Worm (Caenorhabditis elegans) whole organism, L4 larva: ENCODE measurements around the gene F55G1.6.
A peak's percentile ranks its signal among the peaks of the same experiment; 100 is the strongest.

Source experiments
- D1046.2 ChIP-seq: fragments of 200-800 bp; sonication (Bioruptor generic); IDR thresholded peaks from 2 replicates; pipeline ENCODE4 v1.3.6; 2022; ENCODE audit warnings: missing genetic modification characterization, missing compliant biosample characterization
- F26F4.8 ChIP-seq: fragments of 200-800 bp; sonication (Bioruptor generic); conservative IDR thresholded peaks from 2 replicates; pipeline ENCODE4 v1.3.6; 2022; ENCODE audit warnings: missing genetic modification characterization, missing compliant biosample characterization
- F49E8.2 ChIP-seq: sonication (generic microtip); optimal IDR thresholded peaks from 2 replicates; lab custom pipeline; 2016; ENCODE audit warnings: missing compliant biosample characterization, mild to moderate bottlenecking, missing genetic modification characterization, borderline replicate concordance
- Y105C5A.15 ChIP-seq: fragments of 200-800 bp; sonication (Bioruptor generic); IDR thresholded peaks from 2 replicates; pipeline ENCODE4 v1.3.6; 2022; ENCODE audit warnings: missing genetic modification characterization, missing compliant biosample characterization
- Y48G9A.11 ChIP-seq: fragments of 200-800 bp; sonication (Bioruptor generic); IDR thresholded peaks from 2 replicates; pipeline ENCODE4 v1.3.6; 2022; ENCODE audit warnings: missing genetic modification reagents, missing genetic modification characterization, missing compliant biosample characterization
- ZK546.5 ChIP-seq, 2 experiments: sonication (generic microtip); optimal IDR thresholded peaks; 2 replicates each; lab custom pipeline; 2017; ENCODE audit warnings: missing biosample characterization in 2 of 2, missing genetic modification characterization in 2 of 2
- arid-1 ChIP-seq: fragments of 200-800 bp; sonication (Bioruptor generic); conservative IDR thresholded peaks from 2 replicates; pipeline ENCODE4 v1.3.6; 2022; ENCODE audit warnings: missing genetic modification reagents, missing genetic modification characterization, missing compliant biosample characterization
- attf-4 ChIP-seq: sonication (generic microtip); optimal IDR thresholded peaks from 3 replicates; lab custom pipeline; 2017; ENCODE audit warnings: missing biosample characterization, missing genetic modification characterization
- ceh-44 ChIP-seq: fragments of 200-800 bp; sonication (Bioruptor generic); IDR thresholded peaks from 2 replicates; pipeline ENCODE4 v1.3.6; 2022; ENCODE audit warnings: missing genetic modification reagents, missing genetic modification characterization, missing compliant biosample characterization
- ceh-82 ChIP-seq: sonication (generic microtip); optimal IDR thresholded peaks from 2 replicates; lab custom pipeline; 2017; ENCODE audit warnings: missing biosample characterization, missing genetic modification characterization
- daf-12 ChIP-seq: fragments of 150-350 bp; optimal IDR thresholded peaks from 2 replicates; lab custom pipeline; 2014; ENCODE audit warnings: missing biosample characterization, missing genetic modification reagents, missing genetic modification characterization
- daf-16 ChIP-seq, 3 experiments: sonication (generic microtip); optimal IDR thresholded peaks; 2 replicates each; lab custom pipeline; 2016 to 2017; ENCODE audit warnings: missing genetic modification characterization in 3 of 3, missing genetic modification reagents in 3 of 3, mild to moderate bottlenecking in 2 of 3, missing compliant biosample characterization in 2 of 3, missing biosample characterization in 1 of 3, moderate library complexity in 1 of 3
- dmd-8 ChIP-seq: fragments of 200-800 bp; sonication (Bioruptor generic); IDR thresholded peaks from 2 replicates; pipeline ENCODE4 v1.3.6; 2022; ENCODE audit warnings: missing genetic modification characterization, missing compliant biosample characterization
- dmd-9 ChIP-seq: fragments of 200-800 bp; sonication (Bioruptor generic); IDR thresholded peaks from 2 replicates; pipeline ENCODE4 v1.3.6; 2022; ENCODE audit warnings: missing genetic modification reagents, missing genetic modification characterization, missing compliant biosample characterization
- duxl-1 ChIP-seq: sonication (generic microtip); optimal IDR thresholded peaks from 2 replicates; lab custom pipeline; 2016; ENCODE audit warnings: mild to moderate bottlenecking, missing genetic modification characterization, moderate library complexity, missing compliant biosample characterization; ENCODE audit not compliant: poor library complexity
- fkh-10 ChIP-seq: fragments of 150-350 bp; optimal IDR thresholded peaks from 2 replicates; lab custom pipeline; 2014; ENCODE audit warnings: missing biosample characterization, missing genetic modification reagents, missing genetic modification characterization
- gei-8 ChIP-seq: fragments of 200-800 bp; sonication (Bioruptor generic); optimal IDR thresholded peaks from 2 replicates; lab custom pipeline; 2018; ENCODE audit warnings: mild to moderate bottlenecking, missing genetic modification characterization, missing compliant biosample characterization
- jun-1 ChIP-seq: fragments of 150-350 bp; optimal IDR thresholded peaks from 2 replicates; lab custom pipeline; 2014; ENCODE audit warnings: missing biosample characterization, missing genetic modification reagents, missing genetic modification characterization
- lin-13 ChIP-seq: fragments of 150-350 bp; optimal IDR thresholded peaks from 2 replicates; lab custom pipeline; 2014; ENCODE audit warnings: missing biosample characterization, missing genetic modification reagents, missing genetic modification characterization
- lin-15B ChIP-seq: fragments of 150-350 bp; sonication (generic microtip); optimal IDR thresholded peaks from 3 replicates; lab custom pipeline; 2014; ENCODE audit warnings: missing biosample characterization, missing genetic modification characterization
- lin-29 ChIP-seq: fragments of 200-800 bp; sonication (Bioruptor generic); IDR thresholded peaks from 2 replicates; pipeline ENCODE4 v1.3.6; 2022; ENCODE audit warnings: missing genetic modification reagents, missing genetic modification characterization, missing compliant biosample characterization
- lin-39 ChIP-seq: fragments of 150-350 bp; optimal IDR thresholded peaks from 2 replicates; lab custom pipeline; 2014; ENCODE audit warnings: missing biosample characterization, missing genetic modification reagents, missing genetic modification characterization
- mxl-2 ChIP-seq: fragments of 200-800 bp; sonication (Bioruptor generic); conservative IDR thresholded peaks from 2 replicates; pipeline ENCODE4 v1.3.6; 2022; ENCODE audit warnings: missing genetic modification reagents, missing genetic modification characterization, missing compliant biosample characterization
- mxl-3 ChIP-seq: fragments of 200-800 bp; sonication (Bioruptor generic); optimal IDR thresholded peaks from 2 replicates; lab custom pipeline; 2018; ENCODE audit warnings: mild to moderate bottlenecking, missing genetic modification characterization, missing compliant biosample characterization
- nhr-10 ChIP-seq: fragments of 150-350 bp; optimal IDR thresholded peaks from 2 replicates; lab custom pipeline; 2014; ENCODE audit warnings: missing biosample characterization, missing genetic modification characterization
- nhr-11 ChIP-seq: fragments of 150-350 bp; optimal IDR thresholded peaks from 2 replicates; lab custom pipeline; 2014; ENCODE audit warnings: missing biosample characterization, missing genetic modification characterization
- nhr-237 ChIP-seq: sonication (generic microtip); optimal IDR thresholded peaks from 2 replicates; lab custom pipeline; 2017; ENCODE audit warnings: missing biosample characterization, missing genetic modification characterization
- nhr-25 ChIP-seq: sonication (generic microtip); optimal IDR thresholded peaks from 2 replicates; lab custom pipeline; 2017; ENCODE audit warnings: missing genetic modification characterization, mild to moderate bottlenecking, missing compliant biosample characterization, antibody characterized with exemption, moderate library complexity, borderline replicate concordance; ENCODE audit not compliant: insufficient read depth
- nhr-28 ChIP-seq: fragments of 150-350 bp; optimal IDR thresholded peaks from 2 replicates; lab custom pipeline; 2014; ENCODE audit warnings: missing biosample characterization, missing genetic modification characterization
- nhr-48 ChIP-seq: sonication (generic microtip); optimal IDR thresholded peaks from 2 replicates; lab custom pipeline; 2016; ENCODE audit warnings: mild to moderate bottlenecking, missing genetic modification characterization, missing compliant biosample characterization
- nhr-76 ChIP-seq: fragments of 150-350 bp; optimal IDR thresholded peaks from 2 replicates; lab custom pipeline; 2014; ENCODE audit warnings: missing biosample characterization, missing genetic modification characterization
- sdz-12 ChIP-seq: fragments of 200-800 bp; sonication (Bioruptor generic); optimal IDR thresholded peaks from 2 replicates; lab custom pipeline; 2018; ENCODE audit warnings: mild to moderate bottlenecking, missing genetic modification characterization, missing compliant biosample characterization
- set-16 ChIP-seq: fragments of 200-800 bp; sonication (Bioruptor generic); IDR thresholded peaks from 2 replicates; pipeline ENCODE4 v1.3.6; 2022; ENCODE audit warnings: missing genetic modification reagents, missing genetic modification characterization, missing compliant biosample characterization
- skn-1 ChIP-seq: fragments of 150-350 bp; optimal IDR thresholded peaks from 2 replicates; lab custom pipeline; 2014; ENCODE audit warnings: missing biosample characterization, missing genetic modification characterization
- snpc-4 ChIP-seq: fragments of 150-350 bp; optimal IDR thresholded peaks from 2 replicates; lab custom pipeline; 2014; ENCODE audit warnings: missing biosample characterization, missing genetic modification characterization
- unc-130 ChIP-seq: sonication (generic microtip); optimal IDR thresholded peaks from 2 replicates; lab custom pipeline; 2016; ENCODE audit warnings: missing genetic modification reagents, missing genetic modification characterization, missing compliant biosample characterization
- unc-62 ChIP-seq, 3 experiments: fragments of 150-350 bp in 1 of 3; sonication (generic microtip); optimal IDR thresholded peaks in 2 of 3; peaks in 1 of 3; 1 replicate in 1 of 3; 2 replicates in 2 of 3; lab custom pipeline; 2014 to 2017; ENCODE audit warnings: missing biosample characterization in 3 of 3, missing genetic modification characterization in 3 of 3, missing genetic modification reagents in 3 of 3, missing genotype in 1 of 3
- vab-7 ChIP-seq: fragments of 200-800 bp; sonication (Bioruptor generic); IDR thresholded peaks from 2 replicates; pipeline ENCODE4 v1.3.6; 2022; ENCODE audit warnings: missing genetic modification reagents, missing genetic modification characterization, missing compliant biosample characterization
- zip-11 ChIP-seq: fragments of 200-800 bp; sonication (Bioruptor generic); IDR thresholded peaks from 2 replicates; pipeline ENCODE4 v1.3.6; 2022; ENCODE audit warnings: missing genetic modification characterization, missing compliant biosample characterization
- zip-2 ChIP-seq: fragments of 150-350 bp; optimal IDR thresholded peaks from 2 replicates; lab custom pipeline; 2014; ENCODE audit warnings: missing biosample characterization, missing genetic modification characterization
- ztf-7 ChIP-seq: fragments of 150-350 bp; optimal IDR thresholded peaks from 2 replicates; lab custom pipeline; 2014; ENCODE audit warnings: missing biosample characterization, missing genetic modification characterization

F55G1.6 gene

DNA sequence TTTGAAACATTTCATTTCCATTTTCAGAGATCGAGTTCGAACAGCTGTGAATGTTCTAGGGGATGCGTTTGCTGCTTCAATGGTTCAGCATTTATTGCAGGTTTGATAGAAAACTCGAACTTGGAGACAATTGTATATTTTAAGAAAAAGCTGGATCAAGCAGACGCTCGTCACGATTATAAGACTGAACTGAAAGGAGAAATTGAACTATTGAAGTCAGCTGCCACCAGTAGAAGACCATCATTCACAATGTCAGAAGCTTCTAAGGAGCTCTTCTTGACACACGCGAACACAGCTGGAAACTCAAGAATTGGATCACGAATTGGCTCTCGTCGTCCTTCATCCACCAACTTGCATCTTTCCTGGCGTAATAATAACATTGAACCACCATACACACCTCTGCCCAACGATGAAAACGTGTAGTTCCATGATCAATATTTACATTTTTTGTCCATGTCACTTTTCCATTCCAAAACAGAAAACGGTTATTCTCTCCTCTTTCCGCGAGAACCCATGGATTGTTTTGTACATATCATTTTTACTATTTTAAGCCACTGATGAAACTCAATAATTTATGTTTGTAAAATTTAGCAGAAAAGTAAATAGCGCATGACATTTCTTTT is 32.7 kb downstream of the F55G1.6 start (continued):
- peak; percentile 34 for TF ChIP-seq nhr-25 (tag; lab: Kevin White, UChicago)
- no peak for TF ChIP-seq ZK546.5 (tag; optimal IDR thresholded peaks at IDR 0.05; lab: Kevin White, UChicago)
- TF ChIP-seq dmd-9 (GFP tag; lab: Robert Waterston, UW): no peak
- TF ChIP-seq nhr-11: no peak
- peak; percentile 45 for TF ChIP-seq F49E8.2 (tag; lab: Kevin White, UChicago)
- TF ChIP-seq lin-13 (GFP tag; lab: Kevin White, UChicago): no peak
- no peak for TF ChIP-seq mxl-2 (GFP tag; lab: Robert Waterston, UW)
- TF ChIP-seq unc-62 (GFP tag; optimal IDR thresholded peaks at IDR 0.05 in 1 of 2; lab: Kevin White, UChicago): peak in 1 of 2 experiments; percentile 74
- TF ChIP-seq unc-62 (tag; optimal IDR thresholded peaks at IDR 0.05; lab: Kevin White, UChicago): no peak
- TF ChIP-seq dmd-8 (GFP tag; lab: Robert Waterston, UW): no peak
- no peak for TF ChIP-seq Y105C5A.15 (GFP tag; lab: Robert Waterston, UW)
- TF ChIP-seq arid-1 (GFP tag; lab: Robert Waterston, UW): peak; percentile 50; the same call in 1 of the 2 replicates
- TF ChIP-seq daf-12 (tag; lab: Kevin White, UChicago): no peak
- TF ChIP-seq mxl-3 (GFP tag; lab: Kevin White, UChicago): no peak
- TF ChIP-seq lin-39 (tag; lab: Kevin White, UChicago): no peak
- TF ChIP-seq skn-1 (tag; lab: Kevin White, UChicago): no peak
- TF ChIP-seq Y48G9A.11: peak; percentile 13; the same call in 1 of the 2 replicates
- TF ChIP-seq set-16 (GFP tag; lab: Robert Waterston, UW): no peak
- TF ChIP-seq vab-7 (GFP tag; lab: Robert Waterston, UW): no peak
- TF ChIP-seq attf-4 (tag; lab: Kevin White, UChicago): no peak
- no peak for TF ChIP-seq lin-15B
- TF ChIP-seq zip-2 (tag; lab: Kevin White, UChicago): no peak
- TF ChIP-seq ceh-44 (GFP tag; lab: Robert Waterston, UW): no peak
- TF ChIP-seq duxl-1 (tag; lab: Kevin White, UChicago): peak; percentile 12
- no peak for TF ChIP-seq nhr-28
- peak; percentile 1 for TF ChIP-seq nhr-48
- no peak for TF ChIP-seq lin-29
- TF ChIP-seq gei-8 (GFP tag; lab: Kevin White, UChicago): no peak
- TF ChIP-seq ceh-82 (tag; lab: Kevin White, UChicago): no peak
- peak; percentile 32 for TF ChIP-seq nhr-10 (tag; lab: Kevin White, UChicago)
- no peak for TF ChIP-seq sdz-12
- TF ChIP-seq nhr-237: no peak
- 0 out of 2 replicates have a peak, but pooled peaks have one; percentile 12 for TF ChIP-seq F26F4.8 (GFP tag; lab: Robert Waterston, UW)
- no peak for TF ChIP-seq nhr-76 (tag; lab: Kevin White, UChicago)
- TF ChIP-seq zip-11: no peak
- no peak for TF ChIP-seq jun-1
- no peak for TF ChIP-seq D1046.2 (GFP tag; lab: Robert Waterston, UW)
- TF ChIP-seq snpc-4 (tag; lab: Kevin White, UChicago): no peak
- peak in 1 of 2 experiments; percentile 10 for TF ChIP-seq daf-16 (GFP tag; optimal IDR thresholded peaks at IDR 0.05; lab: Kevin White, UChicago)
- TF ChIP-seq daf-16 (tag; optimal IDR thresholded peaks at IDR 0.05; lab: Kevin White, UChicago): peak; percentile 52
- no peak for TF ChIP-seq fkh-10 (GFP tag; lab: Kevin White, UChicago)
- TF ChIP-seq unc-130 (GFP tag; lab: Kevin White, UChicago): peak; percentile 31
- no peak for TF ChIP-seq ztf-7 (tag; lab: Kevin White, UChicago)
